Fruit fly (Drosophila melanogaster): Measurements from ENCODE around the gene CG13041.

DNA sequence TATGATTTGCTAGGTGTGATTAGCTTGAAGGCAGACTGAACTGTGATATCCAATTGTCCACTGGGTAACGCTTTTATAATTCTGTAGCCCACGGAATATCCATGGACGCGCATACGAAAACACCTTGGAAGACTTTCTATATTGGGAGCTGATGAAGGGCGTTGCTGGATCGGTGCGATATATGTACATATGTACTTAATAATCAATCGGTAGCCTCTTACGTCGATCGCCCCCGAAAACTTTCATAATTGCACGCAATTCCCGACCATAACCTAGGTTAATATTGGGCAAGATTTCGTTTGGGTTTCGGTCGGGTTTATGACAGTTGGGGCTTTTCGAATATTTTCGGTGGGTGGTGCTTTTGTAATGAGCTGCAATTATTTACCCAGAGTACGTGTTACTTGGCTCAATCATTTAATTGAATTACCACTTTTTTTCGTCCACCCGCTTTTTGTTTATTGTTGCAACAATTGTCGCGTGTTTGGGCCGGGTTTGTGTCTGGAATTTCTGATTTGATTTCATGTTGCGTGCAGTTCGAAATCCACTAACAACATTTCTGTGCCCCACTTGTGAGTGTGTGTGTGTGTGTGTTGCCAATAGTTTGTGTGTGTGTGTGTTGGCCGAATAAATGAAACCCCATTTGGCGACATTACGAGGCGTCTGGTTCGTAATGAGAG lies 37.3 kb downstream of the CG13041 start, which contains the start of gene CG13049:
- TF ChIP-seq ovo (GFP tag; optimal IDR thresholded peaks at IDR 0.05) (no peak), cic (GFP tag; optimal IDR thresholded peaks at IDR 0.05) (no peak), CG11617 (GFP tag; optimal IDR thresholded peaks at IDR 0.05) (no peak), CG5204 (GFP tag; optimal IDR thresholded peaks at IDR 0.05) (no peak)
